Worm (Caenorhabditis elegans) whole organism, L4 larva: Measurements from ENCODE around the gene skr-4.
A peak's percentile ranks its signal among the peaks of the same experiment; 100 is the strongest.

Experiments
- D1046.2 ChIP-seq: fragments of 200-800 bp; sonication (Bioruptor generic); IDR thresholded peaks from 2 replicates; pipeline ENCODE4 v1.3.6; 2022; ENCODE audit warnings: missing genetic modification characterization, missing compliant biosample characterization
- F10B5.3 ChIP-seq: sonication (generic microtip); optimal IDR thresholded peaks from 2 replicates; lab custom pipeline; 2016; ENCODE audit warnings: mild to moderate bottlenecking, missing genetic modification characterization, missing compliant biosample characterization
- F44E2.7 ChIP-seq: fragments of 200-800 bp; sonication (Bioruptor generic); IDR thresholded peaks from 2 replicates; pipeline ENCODE4 v2.1.2; 2022; ENCODE audit warnings: missing genetic modification characterization, missing compliant biosample characterization
- F49E8.2 ChIP-seq: sonication (generic microtip); optimal IDR thresholded peaks from 2 replicates; lab custom pipeline; 2016; ENCODE audit warnings: missing compliant biosample characterization, mild to moderate bottlenecking, missing genetic modification characterization, borderline replicate concordance
- aha-1 ChIP-seq: fragments of 150-350 bp; peaks from one replicate; lab custom pipeline; 2014; ENCODE audit warnings: missing biosample characterization, missing genetic modification characterization
- arid-1 ChIP-seq: fragments of 200-800 bp; sonication (Bioruptor generic); conservative IDR thresholded peaks from 2 replicates; pipeline ENCODE4 v1.3.6; 2022; ENCODE audit warnings: missing genetic modification reagents, missing genetic modification characterization, missing compliant biosample characterization
- ceh-28 ChIP-seq: fragments of 150-350 bp; optimal IDR thresholded peaks from 2 replicates; lab custom pipeline; 2014; ENCODE audit warnings: missing biosample characterization, missing genetic modification reagents, missing genetic modification characterization
- daf-19 ChIP-seq: fragments of 200-800 bp; sonication (Bioruptor generic); conservative IDR thresholded peaks from 2 replicates; pipeline ENCODE4 v1.3.6; 2022; ENCODE audit warnings: missing genetic modification characterization, missing compliant biosample characterization
- dmd-9 ChIP-seq: fragments of 200-800 bp; sonication (Bioruptor generic); IDR thresholded peaks from 2 replicates; pipeline ENCODE4 v1.3.6; 2022; ENCODE audit warnings: missing genetic modification reagents, missing genetic modification characterization, missing compliant biosample characterization
- fkh-10 ChIP-seq: fragments of 150-350 bp; optimal IDR thresholded peaks from 2 replicates; lab custom pipeline; 2014; ENCODE audit warnings: missing biosample characterization, missing genetic modification reagents, missing genetic modification characterization
- gei-8 ChIP-seq: fragments of 200-800 bp; sonication (Bioruptor generic); optimal IDR thresholded peaks from 2 replicates; lab custom pipeline; 2018; ENCODE audit warnings: mild to moderate bottlenecking, missing genetic modification characterization, missing compliant biosample characterization
- hif-1 ChIP-seq, 2 experiments: sonication (generic microtip); optimal IDR thresholded peaks; 2 replicates each; lab custom pipeline; 2016 to 2017; ENCODE audit warnings: missing compliant biosample characterization in 2 of 2, missing genetic modification characterization in 2 of 2, missing genetic modification reagents in 2 of 2, missing genotype in 2 of 2, mild to moderate bottlenecking in 1 of 2
- hmg-1.1 ChIP-seq: fragments of 200-800 bp; sonication (Bioruptor generic); IDR thresholded peaks from 2 replicates; pipeline ENCODE4 v1.3.6; 2022; ENCODE audit warnings: missing genetic modification reagents, missing genetic modification characterization, missing compliant biosample characterization
- lin-13 ChIP-seq: fragments of 150-350 bp; optimal IDR thresholded peaks from 2 replicates; lab custom pipeline; 2014; ENCODE audit warnings: missing biosample characterization, missing genetic modification reagents, missing genetic modification characterization
- lsy-2 ChIP-seq, 2 experiments: fragments of 150-350 bp in 1 of 2; sonication (generic microtip) in 1 of 2; optimal IDR thresholded peaks; 2 replicates each; lab custom pipeline; 2014 to 2017; ENCODE audit warnings: missing biosample characterization in 2 of 2, missing genetic modification characterization in 2 of 2
- mdl-1 ChIP-seq, 2 experiments: fragments of 150-350 bp in 1 of 2; sonication (generic microtip) in 1 of 2; optimal IDR thresholded peaks; 2 replicates each; lab custom pipeline; 2014 to 2017; ENCODE audit warnings: missing biosample characterization in 2 of 2, missing genetic modification characterization in 2 of 2
- mes-2 ChIP-seq: sonication (generic microtip); optimal IDR thresholded peaks from 2 replicates; lab custom pipeline; 2016; ENCODE audit warnings: missing genotype, mild to moderate bottlenecking, missing genetic modification characterization, missing compliant biosample characterization; ENCODE audit not compliant: poor library complexity, severe bottlenecking
- mxl-3 ChIP-seq: fragments of 200-800 bp; sonication (Bioruptor generic); optimal IDR thresholded peaks from 2 replicates; lab custom pipeline; 2018; ENCODE audit warnings: mild to moderate bottlenecking, missing genetic modification characterization, missing compliant biosample characterization
- nhr-10 ChIP-seq: fragments of 150-350 bp; optimal IDR thresholded peaks from 2 replicates; lab custom pipeline; 2014; ENCODE audit warnings: missing biosample characterization, missing genetic modification characterization
- nhr-25 ChIP-seq: sonication (generic microtip); optimal IDR thresholded peaks from 2 replicates; lab custom pipeline; 2017; ENCODE audit warnings: missing genetic modification characterization, mild to moderate bottlenecking, missing compliant biosample characterization, antibody characterized with exemption, moderate library complexity, borderline replicate concordance; ENCODE audit not compliant: insufficient read depth
- nhr-28 ChIP-seq: fragments of 150-350 bp; optimal IDR thresholded peaks from 2 replicates; lab custom pipeline; 2014; ENCODE audit warnings: missing biosample characterization, missing genetic modification characterization
- php-3 ChIP-seq: fragments of 200-800 bp; sonication (Bioruptor generic); IDR thresholded peaks from 2 replicates; pipeline ENCODE4 v1.3.6; 2022; ENCODE audit warnings: missing genetic modification reagents, missing genetic modification characterization, missing compliant biosample characterization
- spr-1 ChIP-seq: sonication (generic microtip); optimal IDR thresholded peaks from 2 replicates; lab custom pipeline; 2016; ENCODE audit warnings: mild to moderate bottlenecking, missing genetic modification characterization, missing compliant biosample characterization
- tag-97 ChIP-seq: fragments of 200-800 bp; sonication (Bioruptor generic); IDR thresholded peaks from 2 replicates; pipeline ENCODE4 v1.3.6; 2022; ENCODE audit warnings: missing genetic modification characterization, missing compliant biosample characterization
- unc-62 ChIP-seq, 3 experiments: fragments of 150-350 bp in 1 of 3; sonication (generic microtip); optimal IDR thresholded peaks in 2 of 3; peaks in 1 of 3; 1 replicate in 1 of 3; 2 replicates in 2 of 3; lab custom pipeline; 2014 to 2017; ENCODE audit warnings: missing biosample characterization in 3 of 3, missing genetic modification characterization in 3 of 3, missing genetic modification reagents in 3 of 3, missing genotype in 1 of 3

Gene skr-4

ce11 chrV:19901826-19902225 is 22.2 kb upstream of the skr-4 start:
- TF ChIP-seq ceh-28 (tag; lab: Kevin White, UChicago), result peak; percentile 80
- no peak for TF ChIP-seq tag-97 (GFP tag; lab: Robert Waterston, UW)

- TF ChIP-seq ceh-28 (tag; lab: Kevin White, UChicago) (peak; percentile 83), F10B5.3 (tag; lab: Kevin White, UChicago) (no peak)
Measured at ce11 chrV:19904790-19905189, 19.2 kb upstream of the skr-4 start.

ce11 chrV:19905988-19906387 is 18.0 kb upstream of the skr-4 start:
- peak in 1 of 2 experiments; percentile 44 for TF ChIP-seq unc-62 (GFP tag; optimal IDR thresholded peaks at IDR 0.05 in 1 of 2; lab: Kevin White, UChicago)
- no peak for TF ChIP-seq unc-62 (tag; optimal IDR thresholded peaks at IDR 0.05; lab: Kevin White, UChicago)
- TF ChIP-seq spr-1, result no peak
- peak; percentile 77 for TF ChIP-seq ceh-28 (tag; lab: Kevin White, UChicago)
- TF ChIP-seq, all 104 proteins: peak for 2

ce11 chrV:19907365-19907764 is 16.7 kb upstream of the skr-4 start, which contains the start of gene fars-2:
Gene fars-2, minus strand, starts transcription at chrV:19907434.
- peak; percentile 79 for TF ChIP-seq ceh-28 (tag; lab: Kevin White, UChicago)
- no peak for TF ChIP-seq arid-1

- no peak for TF ChIP-seq fkh-10 (GFP tag; lab: Kevin White, UChicago)
- TF ChIP-seq hmg-1.1 (GFP tag; lab: Robert Waterston, UW), result peak; percentile 42; the same call in 1 of the 2 replicates
- peak in 1 of 2 experiments; percentile 35 for TF ChIP-seq lsy-2 (tag; optimal IDR thresholded peaks at IDR 0.05; lab: Kevin White, UChicago)
- TF ChIP-seq mxl-3 (GFP tag; lab: Kevin White, UChicago), result peak; percentile 35
- peak; percentile 49 for TF ChIP-seq mes-2 (tag; lab: Kevin White, UChicago)
- no peak for TF ChIP-seq nhr-28 (tag; lab: Kevin White, UChicago)
- TF ChIP-seq D1046.2 (GFP tag; lab: Robert Waterston, UW), result no peak
- no peak for TF ChIP-seq nhr-25 (tag; lab: Kevin White, UChicago)
- TF ChIP-seq F44E2.7 (GFP tag; lab: Robert Waterston, UW), result no peak
- TF ChIP-seq gei-8 (GFP tag; lab: Kevin White, UChicago), result no peak
- TF ChIP-seq hif-1 (tag; optimal IDR thresholded peaks at IDR 0.05; lab: Kevin White, UChicago), result no peak
- TF ChIP-seq mdl-1 (tag; optimal IDR thresholded peaks at IDR 0.05; lab: Kevin White, UChicago), result peak in 1 of 2 experiments; percentile 48
- TF ChIP-seq F10B5.3 (tag; lab: Kevin White, UChicago), result no peak
- no peak for TF ChIP-seq dmd-9
- no peak for TF ChIP-seq lin-13
- TF ChIP-seq nhr-10, result no peak
- no peak for TF ChIP-seq ceh-28 (tag; lab: Kevin White, UChicago)
- TF ChIP-seq, all 104 proteins: peak for 5
Measured at ce11 chrV:19908854-19909253, 15.2 kb upstream of the skr-4 start.

- peak; percentile 3 for TF ChIP-seq ceh-28 (tag; lab: Kevin White, UChicago)
- TF ChIP-seq, all 104 proteins: peak for 1; not testable (repeated sequence) for 103
Measured at ce11 chrV:19909435-19909834, 14.6 kb upstream of the skr-4 start.

- TF ChIP-seq F49E8.2 (tag; lab: Kevin White, UChicago) (peak; percentile 41), php-3 (GFP tag; lab: Robert Waterston, UW) (no peak)
Measured at ce11 chrV:19915973-19916605, 7.9 kb upstream of the skr-4 start, which contains the start of the genes chk-2 and Y60A3A.19. Gene chk-2, minus strand, starts transcription at chrV:19916023. Gene Y60A3A.19, plus strand, starts transcription at chrV:19916555.

- TF ChIP-seq unc-62 (GFP tag; optimal IDR thresholded peaks at IDR 0.05 in 1 of 2; lab: Kevin White, UChicago) (peak in 1 of 2 experiments; percentile 33), unc-62 (tag; optimal IDR thresholded peaks at IDR 0.05; lab: Kevin White, UChicago) (no peak), daf-19 (GFP tag; lab: Robert Waterston, UW) (no peak), aha-1 (peak; percentile 54)
Measured at ce11 chrV:19922613-19923012, 1.4 kb upstream of the skr-4 start, which contains the start of gene Y60A3A.16. Gene Y60A3A.16, minus strand, starts transcription at chrV:19922713.
